Fruit fly (Drosophila melanogaster) whole organism, embryonic: ENCODE measurements around the gene eIF2Bepsilon.

Experiments used
- Abd-B ChIP-seq: fragments of 200-800 bp; sonication (Bioruptor generic); optimal IDR thresholded peaks from 2 replicates; lab custom pipeline; 2018; ENCODE audit warnings: missing biosample characterization, mild to moderate bottlenecking, missing genetic modification characterization, moderate library complexity
- Ada2b ChIP-seq: fragments of 200-800 bp; sonication (Bioruptor generic); IDR thresholded peaks from 2 replicates; pipeline ENCODE4 v1.3.6; 2022; ENCODE audit warnings: missing biosample characterization, missing genetic modification characterization
- CG10654 ChIP-seq: fragments of 200-800 bp; sonication (Bioruptor generic); optimal IDR thresholded peaks from 2 replicates; lab custom pipeline; 2016; ENCODE audit warnings: missing biosample characterization, missing genetic modification characterization
- CG11093 ChIP-seq: fragments of 200-800 bp; sonication (Bioruptor generic); IDR thresholded peaks from 3 replicates; pipeline ENCODE4 v1.3.6; 2022; ENCODE audit warnings: missing biosample characterization, missing genetic modification characterization
- CG11696 ChIP-seq: fragments of 200-800 bp; sonication (Bioruptor generic); IDR thresholded peaks from 2 replicates; pipeline ENCODE4 v1.3.6; 2022; ENCODE audit warnings: missing biosample characterization, missing genetic modification characterization
- CG12659 ChIP-seq: fragments of 200-800 bp; sonication (Bioruptor generic); optimal IDR thresholded peaks from 3 replicates; lab custom pipeline; 2017; ENCODE audit warnings: mild to moderate bottlenecking, missing biosample characterization, missing genetic modification reagents, missing genetic modification characterization
- CG15601 ChIP-seq: fragments of 200-800 bp; sonication (Bioruptor generic); optimal IDR thresholded peaks from 3 replicates; lab custom pipeline; 2019; ENCODE audit warnings: missing biosample characterization, mild to moderate bottlenecking, missing genetic modification characterization, moderate library complexity
- CG1603 ChIP-seq: fragments of 200-800 bp; sonication (Bioruptor generic); optimal IDR thresholded peaks from 2 replicates; lab custom pipeline; 2019; ENCODE audit warnings: missing biosample characterization, mild to moderate bottlenecking, missing genetic modification characterization, moderate library complexity
- CG17361 ChIP-seq: fragments of 200-800 bp; sonication (Bioruptor generic); IDR thresholded peaks from 3 replicates; pipeline ENCODE4 v1.3.6; 2022; ENCODE audit warnings: missing biosample characterization, missing genetic modification characterization
- CG30403 ChIP-seq: fragments of 200-800 bp; sonication (Bioruptor generic); optimal IDR thresholded peaks from 3 replicates; lab custom pipeline; 2016; ENCODE audit warnings: missing biosample characterization, missing genetic modification characterization
- CG3065 ChIP-seq: fragments of 200-800 bp; sonication (Bioruptor generic); optimal IDR thresholded peaks from 2 replicates; lab custom pipeline; 2016; ENCODE audit warnings: missing biosample characterization, missing genetic modification characterization
- CG34224 ChIP-seq: fragments of 200-800 bp; sonication (Bioruptor generic); IDR thresholded peaks from 3 replicates; pipeline ENCODE4 v1.3.6; 2022; ENCODE audit warnings: missing biosample characterization, missing genetic modification characterization; ENCODE audit not compliant: partially characterized antibody
- CG4282 ChIP-seq: fragments of 200-800 bp; sonication (Bioruptor generic); optimal IDR thresholded peaks from 2 replicates; lab custom pipeline; 2016; ENCODE audit warnings: missing biosample characterization, missing genetic modification characterization
- CG7786 ChIP-seq: fragments of 200-800 bp; sonication (Bioruptor generic); optimal IDR thresholded peaks from 2 replicates; lab custom pipeline; 2016; ENCODE audit warnings: missing biosample characterization, missing genetic modification characterization
- D19A ChIP-seq: fragments of 200-800 bp; optimal IDR thresholded peaks from 3 replicates; lab custom pipeline; 2019; ENCODE audit warnings: missing biosample characterization, mild to moderate bottlenecking, missing genetic modification characterization, moderate library complexity
- D19B ChIP-seq: fragments of 200-800 bp; sonication (Bioruptor generic); optimal IDR thresholded peaks from 2 replicates; lab custom pipeline; 2017; ENCODE audit warnings: missing biosample characterization, mild to moderate bottlenecking, missing genetic modification characterization
- Dref ChIP-seq: fragments of 200-800 bp; sonication (Bioruptor generic); IDR thresholded peaks from 2 replicates; pipeline ENCODE4 v1.3.6; 2022; ENCODE audit warnings: missing biosample characterization, missing genetic modification characterization
- Fer1 ChIP-seq: fragments of 200-800 bp; sonication (Bioruptor generic); optimal IDR thresholded peaks from 2 replicates; lab custom pipeline; 2017; ENCODE audit warnings: missing biosample characterization, mild to moderate bottlenecking, missing genetic modification characterization
- Fer3 ChIP-seq: fragments of 200-800 bp; sonication (Bioruptor generic); optimal IDR thresholded peaks from 2 replicates; lab custom pipeline; 2018; ENCODE audit warnings: missing biosample characterization, mild to moderate bottlenecking, missing genetic modification characterization, moderate library complexity
- HHEX ChIP-seq: fragments of 200-800 bp; sonication (Bioruptor generic); optimal IDR thresholded peaks from 3 replicates; lab custom pipeline; 2017; ENCODE audit warnings: missing biosample characterization, mild to moderate bottlenecking, missing genetic modification characterization, missing genetic modification reagents
- Hmr ChIP-seq: fragments of 200-800 bp; sonication (Bioruptor generic); optimal IDR thresholded peaks from 3 replicates; lab custom pipeline; 2017; ENCODE audit warnings: mild to moderate bottlenecking, missing biosample characterization, missing genetic modification reagents, missing genetic modification characterization
- Hsf ChIP-seq: fragments of 200-800 bp; sonication (Bioruptor generic); optimal IDR thresholded peaks from 3 replicates; lab custom pipeline; 2016; ENCODE audit warnings: missing biosample characterization, missing genetic modification characterization
- Myb ChIP-seq: fragments of 200-800 bp; sonication (Bioruptor generic); optimal IDR thresholded peaks from 2 replicates; lab custom pipeline; 2016; ENCODE audit warnings: missing biosample characterization, missing genetic modification characterization
- PHDP ChIP-seq: fragments of 200-800 bp; sonication (Bioruptor generic); optimal IDR thresholded peaks from 3 replicates; lab custom pipeline; 2018; ENCODE audit warnings: missing biosample characterization, mild to moderate bottlenecking, missing genetic modification characterization, moderate library complexity
- Ptx1 ChIP-seq: fragments of 200-800 bp; sonication (Bioruptor generic); IDR thresholded peaks from 2 replicates; pipeline ENCODE4 v1.3.6; 2022; ENCODE audit warnings: missing biosample characterization, missing genetic modification characterization
- Scr ChIP-seq: fragments of 200-800 bp; sonication (Bioruptor generic); IDR thresholded peaks from 2 replicates; pipeline ENCODE4 v1.3.6; 2022; ENCODE audit warnings: missing biosample characterization, missing genetic modification characterization; ENCODE audit not compliant: partially characterized antibody
- Sin3A ChIP-seq: fragments of >200 bp; optimal IDR thresholded peaks from 2 replicates; lab custom pipeline; 2018
- croc ChIP-seq: fragments of 200-800 bp; sonication (Bioruptor generic); conservative IDR thresholded peaks from 3 replicates; pipeline ENCODE4 v1.3.6; 2022; ENCODE audit warnings: missing biosample characterization, missing genetic modification characterization
- cwo ChIP-seq: fragments of 200-800 bp; sonication (Bioruptor generic); optimal IDR thresholded peaks from 3 replicates; lab custom pipeline; 2017; ENCODE audit warnings: missing biosample characterization, missing genetic modification characterization, mild to moderate bottlenecking, moderate library complexity, missing genetic modification reagents
- dmrt11E ChIP-seq: fragments of 200-800 bp; sonication (Bioruptor generic); optimal IDR thresholded peaks from 3 replicates; lab custom pipeline; 2018; ENCODE audit warnings: missing biosample characterization, mild to moderate bottlenecking, missing genetic modification characterization, moderate library complexity
- fru ChIP-seq: fragments of >200 bp; optimal IDR thresholded peaks from 2 replicates; lab custom pipeline; 2017
- hkb ChIP-seq, 2 experiments: fragments of 200-800 bp in 1 of 2; fragments of >200 bp in 1 of 2; sonication (Bioruptor generic) in 1 of 2; IDR thresholded peaks in 1 of 2; optimal IDR thresholded peaks in 1 of 2; 2 replicates each; pipeline versions ENCODE4 v1.3.6 to Lab custom; 2017 to 2022; ENCODE audit warnings: missing biosample characterization in 1 of 2, missing genetic modification characterization in 1 of 2
- lab ChIP-seq: fragments of 200-800 bp; sonication (Bioruptor generic); optimal IDR thresholded peaks from 3 replicates; lab custom pipeline; 2017; ENCODE audit warnings: missing biosample characterization, missing genetic modification characterization, mild to moderate bottlenecking, moderate library complexity, missing genetic modification reagents
- mam ChIP-seq: fragments of 200-800 bp; sonication (Bioruptor generic); optimal IDR thresholded peaks from 3 replicates; lab custom pipeline; 2016; ENCODE audit warnings: missing biosample characterization, missing genetic modification characterization
- oc ChIP-seq: fragments of 200-800 bp; sonication (Bioruptor generic); optimal IDR thresholded peaks from 2 replicates; lab custom pipeline; 2018; ENCODE audit warnings: missing biosample characterization, mild to moderate bottlenecking, missing genetic modification characterization, moderate library complexity
- peb ChIP-seq: fragments of 200-800 bp; sonication (Bioruptor generic); IDR thresholded peaks from 2 replicates; pipeline ENCODE4 v1.3.6; 2022; ENCODE audit warnings: missing biosample characterization, missing genetic modification characterization
- pho ChIP-seq: fragments of 200-800 bp; sonication (Bioruptor generic); optimal IDR thresholded peaks from 2 replicates; lab custom pipeline; 2016; ENCODE audit warnings: missing biosample characterization, missing genetic modification characterization
- phol ChIP-seq: fragments of 200-800 bp; sonication (Bioruptor generic); optimal IDR thresholded peaks from 3 replicates; lab custom pipeline; 2018; ENCODE audit warnings: missing biosample characterization, mild to moderate bottlenecking, missing genetic modification characterization, moderate library complexity
- ranshi ChIP-seq: fragments of 200-800 bp; sonication (Bioruptor generic); IDR thresholded peaks from 2 replicates; pipeline ENCODE4 v1.3.6; 2022; ENCODE audit warnings: missing biosample characterization, missing genetic modification characterization
- seq ChIP-seq: fragments of 200-800 bp; sonication (Bioruptor generic); IDR thresholded peaks from 2 replicates; pipeline ENCODE4 v1.3.6; 2022; ENCODE audit warnings: missing biosample characterization, missing genetic modification characterization
- sisA ChIP-seq: fragments of 200-800 bp; sonication (Bioruptor generic); IDR thresholded peaks from 2 replicates; pipeline ENCODE4 v1.3.6; 2022; ENCODE audit warnings: missing biosample characterization, missing genetic modification characterization
- so ChIP-seq: fragments of 200-800 bp; sonication (Bioruptor generic); IDR thresholded peaks from 3 replicates; pipeline ENCODE4 v1.3.6; 2022; ENCODE audit warnings: missing biosample characterization, missing genetic modification characterization
- stwl ChIP-seq: fragments of 200-800 bp; sonication (Bioruptor generic); optimal IDR thresholded peaks from 3 replicates; lab custom pipeline; 2018; ENCODE audit warnings: missing biosample characterization, mild to moderate bottlenecking, missing genetic modification characterization, moderate library complexity
- tgo ChIP-seq: fragments of 200-800 bp; sonication (Bioruptor generic); IDR thresholded peaks from 3 replicates; pipeline ENCODE4 v1.3.6; 2022; ENCODE audit warnings: missing biosample characterization, missing genetic modification characterization
- unc-4 ChIP-seq: fragments of 200-800 bp; sonication (Bioruptor generic); IDR thresholded peaks from 2 replicates; pipeline ENCODE4 v1.3.6; 2022; ENCODE audit warnings: missing biosample characterization, missing genetic modification characterization; ENCODE audit not compliant: partially characterized antibody
- zfh1 ChIP-seq: fragments of 200-800 bp; sonication (Bioruptor generic); IDR thresholded peaks from 3 replicates; pipeline ENCODE4 v1.3.6; 2022; ENCODE audit warnings: missing biosample characterization, missing genetic modification characterization

Gene eIF2Bepsilon

DNA sequence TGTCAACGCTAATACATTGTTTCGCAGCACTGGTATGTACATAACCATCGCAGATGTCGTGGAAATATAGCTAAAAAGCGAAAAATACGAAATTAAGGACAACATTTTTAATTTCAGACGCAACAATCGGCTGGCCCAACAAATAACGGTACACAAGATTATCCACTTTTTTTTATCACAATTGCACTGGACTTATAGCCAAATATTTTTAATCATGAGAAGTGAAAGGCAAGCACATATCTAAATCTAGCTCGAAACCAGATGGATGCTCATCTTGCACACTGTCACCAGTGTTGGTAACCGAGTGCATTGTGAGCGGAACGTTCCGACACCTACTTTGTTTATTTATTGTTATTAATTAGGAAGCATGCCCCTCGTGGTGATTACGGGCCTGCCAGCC lies 17.3 kb upstream of the eIF2Bepsilon start, which contains the start of the genes CG3857 and CG3587 (continued):
- peak; percentile 45; the same call in 2 of the 3 replicates for TF ChIP-seq croc (GFP tag; lab: Robert Waterston, UW)
- TF ChIP-seq, all 482 proteins: peak for 344

DNA sequence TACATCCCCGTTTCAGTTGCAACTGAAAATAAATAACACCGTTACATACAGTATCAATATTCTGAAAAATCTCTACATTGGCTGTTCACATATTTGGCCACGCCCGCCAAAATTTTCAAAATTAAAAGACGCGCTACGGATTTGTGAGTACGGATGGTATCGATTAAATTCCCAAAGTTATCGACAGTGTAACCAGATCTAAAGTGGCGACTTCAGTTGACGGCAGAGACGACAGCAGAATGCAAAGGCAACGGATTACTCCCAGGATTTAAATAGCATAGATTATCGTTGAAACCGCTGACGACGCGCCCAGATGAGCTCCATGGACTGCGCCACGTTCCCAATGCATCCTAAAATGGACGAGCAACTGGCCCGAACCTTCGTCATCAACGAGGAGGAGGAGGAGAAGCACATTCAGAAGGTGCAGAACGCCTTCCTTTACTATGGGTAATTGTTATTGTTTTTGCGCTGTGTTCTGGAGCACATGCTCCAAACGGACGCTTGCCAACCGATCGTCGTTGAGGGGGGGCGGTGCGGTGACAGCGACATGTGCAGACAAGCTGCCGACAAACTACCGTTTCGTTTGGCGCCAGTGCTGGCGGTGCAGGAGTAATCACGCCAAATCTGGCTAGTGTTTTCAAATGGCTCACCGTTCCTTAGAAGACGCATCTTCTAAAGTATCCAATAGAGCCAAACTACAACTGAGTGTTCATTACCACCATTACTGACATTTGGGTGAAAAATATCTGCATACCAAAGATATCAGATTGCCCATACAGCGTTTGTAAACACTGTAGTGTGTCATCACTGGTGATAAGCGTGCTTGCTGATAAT lies 5.0 kb upstream of the eIF2Bepsilon start, which contains the start of gene CG11596:
TSS of gene CG11596 (plus strand) at position 211 of the 834 bp plus-strand sequence.
- TF ChIP-seq CG1603 (tag; lab: Kevin White, UChicago) (peak; percentile 43), Ptx1 (GFP tag; lab: Robert Waterston, UW) (no peak), PHDP (tag; lab: Kevin White, UChicago) (peak; percentile 1), oc (tag; lab: Kevin White, UChicago) (no peak), CG4282 (GFP tag; lab: Kevin White, UChicago) (no peak), hkb (optimal IDR thresholded peaks at IDR 0.05; lab: Kevin White, UChicago) (no peak), hkb (GFP tag; IDR thresholded peaks at IDR 0.05; lab: Robert Waterston, UW) (0 out of 2 replicates have a peak, but pooled peaks have one; percentile 26), Fer1 (GFP tag; lab: Kevin White, UChicago) (no peak), CG30403 (GFP tag; lab: Kevin White, UChicago) (peak; percentile 13), zfh1 (GFP tag; lab: Robert Waterston, UW) (0 out of 3 replicates have a peak, but pooled peaks have one; percentile 23), ranshi (GFP tag; lab: Robert Waterston, UW) (peak; percentile 11; the same call in 1 of the 2 replicates), tgo (GFP tag; lab: Robert Waterston, UW) (0 out of 3 replicates have a peak, but pooled peaks have one; percentile 25), sisA (GFP tag; lab: Robert Waterston, UW) (no peak), CG7786 (GFP tag; lab: Kevin White, UChicago) (peak; percentile 18), fru (lab: Kevin White, UChicago) (no peak), CG11093 (GFP tag; lab: Robert Waterston, UW) (no peak), Scr (0 out of 2 replicates have a peak, but pooled peaks have one; percentile 21), lab (GFP tag; lab: Kevin White, UChicago) (peak; percentile 26), phol (tag; lab: Kevin White, UChicago) (peak; percentile 8), pho (GFP tag; lab: Kevin White, UChicago) (peak; percentile 20), CG12659 (GFP tag; lab: Kevin White, UChicago) (peak; percentile 23), so (GFP tag; lab: Robert Waterston, UW) (0 out of 3 replicates have a peak, but pooled peaks have one; percentile 47), peb (GFP tag; lab: Robert Waterston, UW) (no peak), CG15601 (tag; lab: Kevin White, UChicago) (no peak), Myb (GFP tag; lab: Kevin White, UChicago) (peak; percentile 55), CG34224 (GFP tag; lab: Robert Waterston, UW) (no peak; the same call in 2 of the 3 replicates), CG17361 (GFP tag; lab: Robert Waterston, UW) (0 out of 3 replicates have a peak, but pooled peaks have one; percentile 28), CG10654 (GFP tag; lab: Kevin White, UChicago) (no peak), dmrt11E (tag; lab: Kevin White, UChicago) (no peak), CG11696 (no peak), stwl (peak; percentile 30), Hsf (GFP tag; lab: Kevin White, UChicago) (peak; percentile 4), mam (GFP tag; lab: Kevin White, UChicago) (peak; percentile 13), HHEX (GFP tag; lab: Kevin White, UChicago) (no peak), Abd-B (GFP tag; lab: Kevin White, UChicago) (no peak), unc-4 (GFP tag; lab: Robert Waterston, UW) (peak; percentile 35; the same call in 1 of the 2 replicates), Ada2b (no peak), CG3065 (GFP tag; lab: Kevin White, UChicago) (peak; percentile 3), Dref (GFP tag; lab: Robert Waterston, UW) (peak; percentile 79), cwo (GFP tag; lab: Kevin White, UChicago) (peak; percentile 61), seq (no peak), D19A (tag; lab: Kevin White, UChicago) (no peak), Hmr (peak; percentile 17), Fer3 (tag; lab: Kevin White, UChicago) (peak; percentile 9), D19B (GFP tag; lab: Kevin White, UChicago) (no peak), Sin3A (lab: Kevin White, UChicago) (peak; percentile 50)
